Fruit fly (Drosophila melanogaster) whole organism, prepupa: ENCODE data around the gene CG9312.

Experiments used
- CG3032 ChIP-seq: fragments of 200-800 bp; optimal IDR thresholded peaks from 2 replicates; lab custom pipeline; 2019; ENCODE audit warnings: missing biosample characterization, mild to moderate bottlenecking, missing genetic modification characterization, moderate library complexity
- CG32006 ChIP-seq: fragments of 200-800 bp; sonication (Bioruptor generic); optimal IDR thresholded peaks from 3 replicates; lab custom pipeline; 2017; ENCODE audit warnings: missing biosample characterization, mild to moderate bottlenecking, missing genetic modification characterization
- CG4318 ChIP-seq: fragments of 200-800 bp; sonication (Bioruptor generic); optimal IDR thresholded peaks from 3 replicates; lab custom pipeline; 2017; ENCODE audit warnings: missing biosample characterization, mild to moderate bottlenecking, missing genetic modification characterization
- CG6276 ChIP-seq: fragments of 200-800 bp; sonication (Bioruptor generic); optimal IDR thresholded peaks from 2 replicates; lab custom pipeline; 2017; ENCODE audit warnings: missing biosample characterization, mild to moderate bottlenecking, missing genetic modification characterization
- Eip75B ChIP-seq: fragments of 200-800 bp; sonication (Bioruptor generic); optimal IDR thresholded peaks from 3 replicates; lab custom pipeline; 2016; ENCODE audit warnings: missing biosample characterization, missing genetic modification characterization
- Hr38 ChIP-seq: sonication (Bioruptor generic); optimal IDR thresholded peaks from 2 replicates; lab custom pipeline; 2016; ENCODE audit warnings: missing biosample characterization, missing genetic modification characterization
- Hr4 ChIP-seq: fragments of 200-800 bp; sonication (Bioruptor generic); optimal IDR thresholded peaks from 3 replicates; lab custom pipeline; 2016; ENCODE audit warnings: missing biosample characterization, missing genetic modification characterization
- Sox15 ChIP-seq: fragments of 200-800 bp; sonication (Bioruptor generic); optimal IDR thresholded peaks from 3 replicates; lab custom pipeline; 2016; ENCODE audit warnings: missing biosample characterization, missing genetic modification characterization
- achi ChIP-seq: fragments of 200-800 bp; sonication (Bioruptor generic); optimal IDR thresholded peaks from 3 replicates; lab custom pipeline; 2016; ENCODE audit warnings: missing biosample characterization, missing genetic modification characterization
- dac ChIP-seq: fragments of 200-800 bp; sonication (Bioruptor generic); optimal IDR thresholded peaks from 2 replicates; lab custom pipeline; 2017; ENCODE audit warnings: missing biosample characterization, mild to moderate bottlenecking, missing genetic modification characterization
- eg ChIP-seq: fragments of 200-800 bp; sonication (Bioruptor generic); IDR thresholded peaks from 3 replicates; pipeline ENCODE4 v1.3.6; 2022; ENCODE audit warnings: missing biosample characterization, missing genetic modification characterization

DNA sequence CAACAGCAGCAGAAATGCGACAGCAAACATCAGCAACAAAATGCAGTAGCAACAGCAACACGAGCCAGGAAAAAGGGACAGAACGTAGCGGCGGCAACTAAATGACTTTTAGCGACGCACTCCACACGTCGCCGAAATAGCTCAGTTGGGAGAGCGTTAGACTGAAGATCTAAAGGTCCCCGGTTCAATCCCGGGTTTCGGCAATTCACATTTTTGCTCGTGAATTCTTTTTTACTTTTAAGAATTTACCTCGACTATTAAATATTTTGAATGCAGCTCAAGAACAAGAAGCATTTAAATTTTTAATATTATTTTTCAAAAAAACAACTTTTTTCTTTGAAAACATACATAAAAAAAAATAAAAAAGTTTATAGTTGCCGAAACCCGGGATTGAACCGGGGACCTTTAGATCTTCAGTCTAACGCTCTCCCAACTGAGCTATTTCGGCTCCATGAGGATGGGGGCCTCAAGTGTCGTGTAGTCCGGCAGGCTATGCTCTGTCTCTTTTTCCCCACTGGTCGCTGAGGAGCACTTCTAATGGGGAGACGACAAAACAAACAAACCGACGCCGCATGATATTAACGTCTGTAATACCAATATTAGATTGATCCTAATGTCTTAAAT is 32.4 kb downstream of the CG9312 start:
- TF ChIP-seq dac = no peak
- TF ChIP-seq Hr4 (GFP tag; lab: Kevin White, UChicago) = no peak
- no peak for TF ChIP-seq Eip75B (GFP tag; lab: Kevin White, UChicago)
- no peak for TF ChIP-seq eg (GFP tag; lab: Robert Waterston, UW)
- TF ChIP-seq achi (GFP tag; lab: Kevin White, UChicago) = no peak
- no peak for TF ChIP-seq CG3032
- no peak for TF ChIP-seq Hr38 (GFP tag; lab: Kevin White, UChicago)
- no peak for TF ChIP-seq Sox15
- TF ChIP-seq CG32006 (GFP tag; lab: Kevin White, UChicago) = no peak
- no peak for TF ChIP-seq CG4318
- TF ChIP-seq CG6276 (GFP tag; lab: Kevin White, UChicago) = no peak
